Fruit fly (Drosophila melanogaster) S2 (cell line): ENCODE results near the gene CG42502.

ENCODE experiments used
- CG8478 ChIP-seq: fragments of >200 bp; optimal IDR thresholded peaks from 2 replicates; lab custom pipeline; 2018
- CTCF ChIP-seq, 2 experiments: fragments of >200 bp; optimal IDR thresholded peaks; 2 replicates each; lab custom pipeline; 2018

- TF ChIP-seq CTCF (optimal IDR thresholded peaks at IDR 0.05; lab: Kevin White, UChicago) (no peak), CG8478 (lab: Kevin White, UChicago) (no peak)
Measured at dm6 chr2L:18846175-18846574, 35.1 kb upstream of the CG42502 start.
